Worm (Caenorhabditis elegans) whole organism, L3 larva: ENCODE data around the gene atln-1.

Experiments
- R02D3.7 ChIP-seq: fragments of 150-350 bp; optimal IDR thresholded peaks from 2 replicates; lab custom pipeline; 2014; ENCODE audit warnings: missing biosample characterization, missing genetic modification characterization
- ZK546.5 ChIP-seq: sonication (generic microtip); optimal IDR thresholded peaks from 2 replicates; lab custom pipeline; 2017; ENCODE audit warnings: missing biosample characterization, missing genetic modification characterization
- aly-2 ChIP-seq: fragments of 150-350 bp; optimal IDR thresholded peaks from 2 replicates; lab custom pipeline; 2014; ENCODE audit warnings: missing biosample characterization, missing genetic modification characterization
- ceh-16 ChIP-seq: sonication (generic microtip); optimal IDR thresholded peaks from 2 replicates; lab custom pipeline; 2017; ENCODE audit warnings: missing biosample characterization, missing genetic modification characterization
- ceh-82 ChIP-seq: fragments of 150-350 bp; optimal IDR thresholded peaks from 2 replicates; lab custom pipeline; 2014; ENCODE audit warnings: missing biosample characterization, missing genetic modification characterization
- ceh-9 ChIP-seq: sonication (generic microtip); optimal IDR thresholded peaks from 2 replicates; lab custom pipeline; 2018; ENCODE audit warnings: missing biosample characterization, missing genetic modification characterization
- egl-27 ChIP-seq: sonication (generic microtip); optimal IDR thresholded peaks from 4 replicates; lab custom pipeline; 2017; ENCODE audit warnings: missing biosample characterization, missing genetic modification reagents, missing genetic modification characterization
- egl-5 ChIP-seq: fragments of 150-350 bp; optimal IDR thresholded peaks from 2 replicates; lab custom pipeline; 2017; ENCODE audit warnings: missing biosample characterization, missing genetic modification reagents, missing genetic modification characterization, inconsistent platforms
- elt-1 ChIP-seq: fragments of 150-350 bp; optimal IDR thresholded peaks from 2 replicates; lab custom pipeline; 2014; ENCODE audit warnings: missing biosample characterization, missing genetic modification characterization
- elt-2 ChIP-seq: sonication (generic microtip); optimal IDR thresholded peaks from 2 replicates; lab custom pipeline; 2016; ENCODE audit warnings: missing genetic modification reagents, mild to moderate bottlenecking, missing genetic modification characterization, missing compliant biosample characterization
- elt-3 ChIP-seq, 3 experiments: fragments of 150-350 bp in 1 of 3; sonication (generic microtip) in 2 of 3; optimal IDR thresholded peaks; 2 replicates in 2 of 3; 4 replicates in 1 of 3; lab custom pipeline; 2014 to 2017; ENCODE audit warnings: missing biosample characterization in 3 of 3, missing genetic modification characterization in 3 of 3
- fkh-10 ChIP-seq: sonication (generic microtip); optimal IDR thresholded peaks from 2 replicates; lab custom pipeline; 2017; ENCODE audit warnings: missing biosample characterization, missing genetic modification reagents, missing genetic modification characterization
- fkh-2 ChIP-seq: fragments of 150-350 bp; optimal IDR thresholded peaks from 2 replicates; lab custom pipeline; 2014; ENCODE audit warnings: missing biosample characterization, missing genetic modification reagents, missing genetic modification characterization
- fos-1 ChIP-seq: fragments of 150-350 bp; optimal IDR thresholded peaks from 2 replicates; lab custom pipeline; 2014; ENCODE audit warnings: missing biosample characterization, missing genetic modification characterization
- hmg-11 ChIP-seq: sonication (generic microtip); optimal IDR thresholded peaks from 2 replicates; lab custom pipeline; 2016; ENCODE audit warnings: missing genetic modification characterization, missing compliant biosample characterization
- lsy-12 ChIP-seq: sonication (generic microtip); optimal IDR thresholded peaks from 2 replicates; lab custom pipeline; 2016; ENCODE audit warnings: mild to moderate bottlenecking, missing genetic modification characterization, missing compliant biosample characterization
- mdl-1 ChIP-seq: fragments of 150-350 bp; optimal IDR thresholded peaks from 2 replicates; lab custom pipeline; 2014; ENCODE audit warnings: missing biosample characterization, missing genetic modification characterization
- mml-1 ChIP-seq: fragments of 150-350 bp; sonication (generic microtip); optimal IDR thresholded peaks from 3 replicates; lab custom pipeline; 2014; ENCODE audit warnings: missing biosample characterization, missing genetic modification characterization
- nhr-11 ChIP-seq: fragments of 150-350 bp; optimal IDR thresholded peaks from 2 replicates; lab custom pipeline; 2014; ENCODE audit warnings: missing biosample characterization, missing genetic modification characterization
- nhr-12 ChIP-seq: fragments of 150-350 bp; optimal IDR thresholded peaks from 2 replicates; lab custom pipeline; 2014; ENCODE audit warnings: missing biosample characterization, missing genetic modification characterization
- nhr-23 ChIP-seq: fragments of 150-350 bp; optimal IDR thresholded peaks from 2 replicates; lab custom pipeline; 2014; ENCODE audit warnings: missing biosample characterization, missing genetic modification reagents, missing genetic modification characterization
- nhr-237 ChIP-seq: fragments of 150-350 bp; optimal IDR thresholded peaks from 2 replicates; lab custom pipeline; 2014; ENCODE audit warnings: missing biosample characterization, missing genetic modification characterization
- nhr-25 ChIP-seq: sonication (generic microtip); optimal IDR thresholded peaks from 2 replicates; lab custom pipeline; 2017; ENCODE audit warnings: missing biosample characterization, missing genetic modification characterization
- nhr-28 ChIP-seq: fragments of 150-350 bp; optimal IDR thresholded peaks from 2 replicates; lab custom pipeline; 2014; ENCODE audit warnings: missing biosample characterization, missing genetic modification characterization
- nhr-43 ChIP-seq: sonication (generic microtip); optimal IDR thresholded peaks from 2 replicates; lab custom pipeline; 2016; ENCODE audit warnings: mild to moderate bottlenecking, missing genetic modification characterization, missing compliant biosample characterization; ENCODE audit not compliant: poor library complexity, severe bottlenecking
- nhr-67 ChIP-seq: fragments of 150-350 bp; optimal IDR thresholded peaks from 2 replicates; lab custom pipeline; 2014; ENCODE audit warnings: missing biosample characterization, missing genetic modification characterization
- nhr-76 ChIP-seq: fragments of 150-350 bp; sonication (generic microtip); optimal IDR thresholded peaks from 5 replicates; lab custom pipeline; 2014; ENCODE audit warnings: missing biosample characterization, missing genetic modification characterization
- nhr-77 ChIP-seq: fragments of 150-350 bp; optimal IDR thresholded peaks from 2 replicates; lab custom pipeline; 2014; ENCODE audit warnings: missing biosample characterization, missing genetic modification characterization
- pqm-1 ChIP-seq: fragments of 150-350 bp; optimal IDR thresholded peaks from 2 replicates; lab custom pipeline; 2017; ENCODE audit warnings: missing biosample characterization, missing genetic modification characterization, inconsistent platforms
- sea-2 ChIP-seq: fragments of 150-350 bp; sonication (generic microtip); optimal IDR thresholded peaks from 4 replicates; lab custom pipeline; 2014; ENCODE audit warnings: missing biosample characterization, missing genetic modification reagents, missing genetic modification characterization
- snpc-4 ChIP-seq: fragments of 150-350 bp; optimal IDR thresholded peaks from 2 replicates; lab custom pipeline; 2014; ENCODE audit warnings: missing biosample characterization, missing genetic modification characterization
- tbx-2 ChIP-seq: sonication (generic microtip); optimal IDR thresholded peaks from 2 replicates; lab custom pipeline; 2016; ENCODE audit warnings: mild to moderate bottlenecking, missing genetic modification characterization, missing compliant biosample characterization
- unc-39 ChIP-seq: sonication (generic microtip); optimal IDR thresholded peaks from 4 replicates; lab custom pipeline; 2017; ENCODE audit warnings: missing biosample characterization, missing genetic modification characterization
- zag-1 ChIP-seq: fragments of 150-350 bp; optimal IDR thresholded peaks from 2 replicates; lab custom pipeline; 2014; ENCODE audit warnings: missing biosample characterization, missing genetic modification characterization
- ztf-4 ChIP-seq: fragments of 150-350 bp; optimal IDR thresholded peaks from 2 replicates; lab custom pipeline; 2014; ENCODE audit warnings: missing biosample characterization, missing genetic modification characterization

The atln-1 gene

ce11 chrIV:2751568-2751967, 36.9 kb upstream of the atln-1 start, which contains the start of gene Y54G2A.41:
Gene Y54G2A.41 (plus strand): TSS chrIV:2751868.
- TF ChIP-seq elt-2: no peak
- no peak for TF ChIP-seq fkh-10 (GFP tag; lab: Kevin White, UChicago)
- no peak for TF ChIP-seq ztf-4 (tag; lab: Kevin White, UChicago)
- no peak for TF ChIP-seq snpc-4 (tag; lab: Kevin White, UChicago)
- no peak for TF ChIP-seq egl-27 (tag; lab: Kevin White, UChicago)
- TF ChIP-seq nhr-43 (tag; lab: Kevin White, UChicago): no peak
- TF ChIP-seq zag-1 (tag; lab: Kevin White, UChicago): no peak

- TF ChIP-seq nhr-23 (tag; lab: Kevin White, UChicago): no peak
These were observed 34.9 kb upstream of the atln-1 start for ce11 chrIV:2753541-2753940.

- no peak for TF ChIP-seq ZK546.5
- TF ChIP-seq nhr-67 (tag; lab: Kevin White, UChicago): no peak
- no peak for TF ChIP-seq elt-1 (tag; lab: Kevin White, UChicago)
- TF ChIP-seq pqm-1 (tag; lab: Kevin White, UChicago): no peak
- TF ChIP-seq nhr-25: no peak
- no peak for TF ChIP-seq snpc-4 (tag; lab: Kevin White, UChicago)
These were observed 30.4 kb upstream of the atln-1 start for ce11 chrIV:2758079-2758478.

ce11 chrIV:2759163-2759562, 29.3 kb upstream of the atln-1 start, which contains the start of gene Y54G2A.38:
Gene Y54G2A.38 (plus strand): TSS chrIV:2759463.
- no peak for TF ChIP-seq elt-1 (tag; lab: Kevin White, UChicago)
- no peak for TF ChIP-seq nhr-28 (tag; lab: Kevin White, UChicago)
- TF ChIP-seq mdl-1: no peak
- TF ChIP-seq ceh-16: no peak
- no peak for TF ChIP-seq nhr-77 (tag; lab: Kevin White, UChicago)
- no peak for TF ChIP-seq lsy-12 (tag; lab: Kevin White, UChicago)
- TF ChIP-seq snpc-4 (tag; lab: Kevin White, UChicago): no peak

- no peak for TF ChIP-seq R02D3.7 (tag; lab: Kevin White, UChicago)
- TF ChIP-seq fkh-2: no peak
- TF ChIP-seq elt-2: no peak
- TF ChIP-seq nhr-76 (tag; lab: Kevin White, UChicago): no peak
- no peak for TF ChIP-seq snpc-4 (tag; lab: Kevin White, UChicago)
- no peak for TF ChIP-seq fos-1 (tag; lab: Kevin White, UChicago)
- TF ChIP-seq tbx-2: no peak
- TF ChIP-seq hmg-11 (tag; lab: Kevin White, UChicago): no peak
- TF ChIP-seq sea-2 (GFP tag; lab: Kevin White, UChicago): no peak
- TF ChIP-seq ceh-9 (tag; lab: Kevin White, UChicago): no peak
- TF ChIP-seq nhr-12: no peak
- TF ChIP-seq ceh-16: no peak
- TF ChIP-seq mml-1 (tag; lab: Kevin White, UChicago): no peak
- no peak for TF ChIP-seq ceh-82 (tag; lab: Kevin White, UChicago)
- no peak for TF ChIP-seq unc-39
- no peak for TF ChIP-seq nhr-11 (tag; lab: Kevin White, UChicago)
- no peak for TF ChIP-seq egl-5 (tag; lab: Kevin White, UChicago)
- no peak for TF ChIP-seq nhr-77 (tag; lab: Kevin White, UChicago)
These were observed 27.0 kb upstream of the atln-1 start for ce11 chrIV:2761477-2761876.

ce11 chrIV:2762380-2762779, 26.1 kb upstream of the atln-1 start, which contains the start of gene Y54G2A.77:
Gene Y54G2A.77 (plus strand): TSS chrIV:2762680.
- TF ChIP-seq elt-3 (tag; optimal IDR thresholded peaks at IDR 0.05; lab: Kevin White, UChicago) (no peak), nhr-237 (tag; lab: Kevin White, UChicago) (no peak), nhr-76 (tag; lab: Kevin White, UChicago) (no peak), fkh-10 (GFP tag; lab: Kevin White, UChicago) (no peak), elt-1 (tag; lab: Kevin White, UChicago) (no peak), nhr-25 (no peak), elt-2 (no peak), ceh-9 (tag; lab: Kevin White, UChicago) (no peak), aly-2 (tag; lab: Kevin White, UChicago) (no peak)
